Worm (Caenorhabditis elegans): ENCODE results near the gene drd-10.

DNA sequence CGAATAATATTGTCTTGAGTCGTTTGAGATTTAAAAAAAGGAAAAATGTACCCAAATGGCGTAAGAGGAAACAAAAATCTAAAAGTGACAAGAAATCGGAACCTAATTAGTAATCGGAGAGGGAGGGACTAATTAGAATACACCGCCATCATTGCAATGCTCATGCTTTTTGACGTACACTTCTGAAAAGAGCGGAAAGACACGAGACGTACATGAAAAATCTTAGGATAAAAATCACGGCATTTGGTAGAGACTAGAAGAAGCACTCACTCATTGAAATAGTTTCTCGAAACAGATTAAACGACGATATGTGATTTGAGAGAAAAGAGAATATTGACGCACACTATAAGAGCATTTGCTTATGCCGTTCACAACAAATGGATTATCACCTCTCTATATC, 15.6 kb downstream of the drd-10 start:
- TF ChIP-seq ceh-82 (tag; optimal IDR thresholded peaks at IDR 0.05) (no peak), nhr-90 (tag; optimal IDR thresholded peaks at IDR 0.05; ENCODE audit: poor library complexity) (no peak), ztf-11 (tag; optimal IDR thresholded peaks at IDR 0.05) (no peak), dpl-1 (GFP tag; optimal IDR thresholded peaks at IDR 0.05) (no peak), lsy-2 (tag; optimal IDR thresholded peaks at IDR 0.05) (no peak), skn-1 (tag; optimal IDR thresholded peaks at IDR 0.05) (no peak), hpl-2 (GFP tag; optimal IDR thresholded peaks at IDR 0.05) (no peak), snpc-4 (tag; optimal IDR thresholded peaks at IDR 0.05) (no peak), sup-37 (GFP tag; optimal IDR thresholded peaks at IDR 0.05) (no peak), blmp-1 (tag; optimal IDR thresholded peaks at IDR 0.05) (no peak), lin-13 (GFP tag; optimal IDR thresholded peaks at IDR 0.05) (no peak), zag-1 (tag; optimal IDR thresholded peaks at IDR 0.05) (no peak)

Data from whole organism, L1 larva.